Worm (Caenorhabditis elegans) whole organism, young adult: Measurements from ENCODE around the gene sft-4.

ENCODE experiments used
- C17E4.6 ChIP-seq: fragments of 200-800 bp; sonication (Bioruptor generic); IDR thresholded peaks from 2 replicates; pipeline ENCODE4 v1.3.6; 2022; ENCODE audit warnings: missing genetic modification reagents, missing genetic modification characterization, missing compliant biosample characterization
- F10E7.11 ChIP-seq: sonication (generic microtip); optimal IDR thresholded peaks from 2 replicates; lab custom pipeline; 2017; ENCODE audit warnings: mild to moderate bottlenecking, missing genetic modification characterization, moderate library complexity, missing compliant biosample characterization
- F39B2.1 ChIP-seq: fragments of 200-800 bp; sonication (Bioruptor generic); IDR thresholded peaks from 2 replicates; pipeline ENCODE4 v1.3.6; 2022; ENCODE audit warnings: missing genetic modification reagents, missing genetic modification characterization, missing compliant biosample characterization
- F52B5.7 ChIP-seq: sonication (generic microtip); optimal IDR thresholded peaks from 2 replicates; lab custom pipeline; 2016; ENCODE audit warnings: mild to moderate bottlenecking, missing genetic modification characterization, missing compliant biosample characterization
- F55B11.4 ChIP-seq: sonication (generic microtip); optimal IDR thresholded peaks from 2 replicates; lab custom pipeline; 2016; ENCODE audit warnings: missing compliant biosample characterization, missing genetic modification characterization, borderline replicate concordance; ENCODE audit not compliant: insufficient read depth
- K12H6.12 ChIP-seq: fragments of 200-800 bp; sonication (Bioruptor generic); optimal IDR thresholded peaks from 2 replicates; lab custom pipeline; 2018; ENCODE audit warnings: mild to moderate bottlenecking, missing genetic modification characterization, missing compliant biosample characterization
- T07F8.4 ChIP-seq: sonication (generic microtip); optimal IDR thresholded peaks from 2 replicates; lab custom pipeline; 2016; ENCODE audit warnings: mild to moderate bottlenecking, missing genetic modification characterization, moderate library complexity, missing compliant biosample characterization
- Y53F4B.3 ChIP-seq: fragments of 200-800 bp; sonication (Bioruptor generic); IDR thresholded peaks from 2 replicates; pipeline ENCODE4 v1.3.6; 2022; ENCODE audit warnings: missing genetic modification reagents, missing genetic modification characterization, missing compliant biosample characterization
- Y79H2A.3 ChIP-seq: fragments of 200-800 bp; sonication (Bioruptor generic); conservative IDR thresholded peaks from 2 replicates; pipeline ENCODE4 v1.3.6; 2022; ENCODE audit warnings: missing genetic modification reagents, missing genetic modification characterization, missing compliant biosample characterization
- ama-1 ChIP-seq, 3 experiments: fragments of 150-350 bp in 1 of 3; sonication (generic microtip) in 2 of 3; optimal IDR thresholded peaks; 2 replicates each; lab custom pipeline; 2014 to 2018; ENCODE audit warnings: missing biosample characterization in 2 of 3, missing genetic modification characterization in 2 of 3, missing genetic modification reagents in 2 of 3
- aptf-2 ChIP-seq: fragments of 200-800 bp; sonication (Bioruptor generic); conservative IDR thresholded peaks from 2 replicates; pipeline ENCODE4 v1.3.6; 2022; ENCODE audit warnings: missing genetic modification reagents, missing genetic modification characterization, missing compliant biosample characterization
- attf-5 ChIP-seq: fragments of 200-800 bp; sonication (Bioruptor generic); optimal IDR thresholded peaks from 2 replicates; lab custom pipeline; 2018; ENCODE audit warnings: mild to moderate bottlenecking, missing genetic modification characterization, missing compliant biosample characterization
- attf-6 ChIP-seq: fragments of 200-800 bp; sonication (Bioruptor generic); IDR thresholded peaks from 2 replicates; pipeline ENCODE4 v1.3.6; 2022; ENCODE audit warnings: missing genetic modification reagents, missing genetic modification characterization, missing compliant biosample characterization
- ccch-3 ChIP-seq: fragments of 200-800 bp; sonication (Bioruptor generic); optimal IDR thresholded peaks from 2 replicates; lab custom pipeline; 2018; ENCODE audit warnings: mild to moderate bottlenecking, missing genetic modification characterization, missing compliant biosample characterization
- cebp-1 ChIP-seq, 2 experiments: fragments of 200-800 bp in 1 of 2; sonication (Bioruptor generic) in 1 of 2; sonication (generic microtip) in 1 of 2; IDR thresholded peaks in 1 of 2; optimal IDR thresholded peaks in 1 of 2; 2 replicates each; pipeline versions ENCODE4 v1.3.6 to Lab custom; 2017 to 2022; ENCODE audit warnings: missing compliant biosample characterization in 2 of 2, missing genetic modification characterization in 2 of 2, mild to moderate bottlenecking in 1 of 2, missing genetic modification reagents in 1 of 2, moderate library complexity in 1 of 2
- cebp-2 ChIP-seq: fragments of 200-800 bp; sonication (Bioruptor generic); IDR thresholded peaks from 2 replicates; pipeline ENCODE4 v1.3.6; 2022; ENCODE audit warnings: missing genetic modification characterization, missing compliant biosample characterization
- ceh-100 ChIP-seq: fragments of 200-800 bp; sonication (Bioruptor generic); IDR thresholded peaks from 2 replicates; pipeline ENCODE4 v1.3.6; 2022; ENCODE audit warnings: missing genetic modification reagents, missing genetic modification characterization, missing compliant biosample characterization
- ceh-79 ChIP-seq: sonication (generic microtip); optimal IDR thresholded peaks from 2 replicates; lab custom pipeline; 2017; ENCODE audit warnings: mild to moderate bottlenecking, missing genetic modification characterization, missing compliant biosample characterization
- dox-1 ChIP-seq: fragments of 200-800 bp; sonication (Bioruptor generic); IDR thresholded peaks from 2 replicates; pipeline ENCODE4 v1.3.6; 2022; ENCODE audit warnings: missing genetic modification reagents, missing genetic modification characterization, missing compliant biosample characterization
- dpff-1 ChIP-seq: sonication (generic microtip); optimal IDR thresholded peaks from 2 replicates; lab custom pipeline; 2017; ENCODE audit warnings: mild to moderate bottlenecking, missing genetic modification characterization, missing compliant biosample characterization
- egrh-3 ChIP-seq: fragments of 200-800 bp; sonication (Bioruptor generic); IDR thresholded peaks from 2 replicates; pipeline ENCODE4 v1.3.6; 2022; ENCODE audit warnings: missing genetic modification reagents, missing genetic modification characterization, missing compliant biosample characterization
- hlh-26 ChIP-seq: fragments of 200-800 bp; sonication (Bioruptor generic); conservative IDR thresholded peaks from 2 replicates; pipeline ENCODE4 v1.3.6; 2022; ENCODE audit warnings: missing genetic modification reagents, missing genetic modification characterization, missing compliant biosample characterization
- hrde-1 ChIP-seq: sonication (generic microtip); optimal IDR thresholded peaks from 2 replicates; lab custom pipeline; 2016; ENCODE audit warnings: missing genetic modification characterization, mild to moderate bottlenecking, missing compliant biosample characterization, moderate library complexity, missing genotype, missing genetic modification reagents, borderline replicate concordance
- hsf-1 ChIP-seq: fragments of 200-800 bp; sonication (Bioruptor generic); IDR thresholded peaks from 2 replicates; pipeline ENCODE4 v1.3.6; 2022; ENCODE audit warnings: missing genetic modification reagents, missing genetic modification characterization, missing compliant biosample characterization
- let-526 ChIP-seq: fragments of 200-800 bp; sonication (Bioruptor generic); IDR thresholded peaks from 2 replicates; pipeline ENCODE4 v1.3.6; 2022; ENCODE audit warnings: missing genetic modification reagents, missing genetic modification characterization, missing compliant biosample characterization
- lsl-1 ChIP-seq: fragments of 200-800 bp; sonication (Bioruptor generic); optimal IDR thresholded peaks from 2 replicates; lab custom pipeline; 2018; ENCODE audit warnings: mild to moderate bottlenecking, missing genetic modification characterization, moderate library complexity, missing compliant biosample characterization
- madf-10 ChIP-seq: sonication (generic microtip); optimal IDR thresholded peaks from 2 replicates; lab custom pipeline; 2016; ENCODE audit warnings: mild to moderate bottlenecking, missing genetic modification characterization, missing compliant biosample characterization
- madf-8 ChIP-seq: fragments of 200-800 bp; sonication (Bioruptor generic); conservative IDR thresholded peaks from 2 replicates; pipeline ENCODE4 v1.3.6; 2022; ENCODE audit warnings: missing genetic modification reagents, missing genetic modification characterization, missing compliant biosample characterization
- mcd-1 ChIP-seq: fragments of 200-800 bp; sonication (Bioruptor generic); IDR thresholded peaks from 2 replicates; pipeline ENCODE4 v1.3.6; 2022; ENCODE audit warnings: missing genetic modification reagents, missing genetic modification characterization, missing compliant biosample characterization
- mel-28 ChIP-seq: sonication (generic microtip); optimal IDR thresholded peaks from 2 replicates; lab custom pipeline; 2016; ENCODE audit warnings: borderline replicate concordance, mild to moderate bottlenecking, missing genetic modification characterization, missing compliant biosample characterization
- mxl-1 ChIP-seq: sonication (generic microtip); optimal IDR thresholded peaks from 2 replicates; lab custom pipeline; 2016; ENCODE audit warnings: missing genetic modification characterization, missing compliant biosample characterization
- nfya-1 ChIP-seq: sonication (generic microtip); optimal IDR thresholded peaks from 2 replicates; lab custom pipeline; 2017; ENCODE audit warnings: antibody characterized with exemption, missing compliant biosample characterization, missing genetic modification characterization, borderline replicate concordance; ENCODE audit not compliant: insufficient read depth
- nhr-80 ChIP-seq: sonication (generic microtip); optimal IDR thresholded peaks from 2 replicates; lab custom pipeline; 2016; ENCODE audit warnings: missing genetic modification characterization, missing compliant biosample characterization
- pha-4 ChIP-seq: fragments of 150-350 bp; sonication (generic microtip); optimal IDR thresholded peaks from 2 replicates; lab custom pipeline; 2014; ENCODE audit warnings: missing biosample characterization, missing genetic modification reagents, missing genetic modification characterization
- rec-8 ChIP-seq, 2 experiments: sonication (generic microtip); optimal IDR thresholded peaks; 2 replicates each; lab custom pipeline; 2016; ENCODE audit warnings: mild to moderate bottlenecking in 2 of 2, missing genetic modification characterization in 2 of 2, missing genetic modification reagents in 2 of 2, missing genotype in 2 of 2, missing biosample characterization in 1 of 2, missing compliant biosample characterization in 1 of 2, moderate library complexity in 1 of 2
- sdz-38 ChIP-seq: sonication (generic microtip); optimal IDR thresholded peaks from 2 replicates; lab custom pipeline; 2016; ENCODE audit warnings: missing genotype, missing genetic modification characterization, missing compliant biosample characterization
- snpc-3.4 ChIP-seq: sonication (generic microtip); optimal IDR thresholded peaks from 2 replicates; lab custom pipeline; 2017; ENCODE audit warnings: missing genetic modification characterization, mild to moderate bottlenecking, missing compliant biosample characterization, antibody characterized with exemption, moderate library complexity, missing genotype, missing genetic modification reagents
- somi-1 ChIP-seq: fragments of 200-800 bp; sonication (Bioruptor generic); optimal IDR thresholded peaks from 2 replicates; lab custom pipeline; 2018; ENCODE audit warnings: mild to moderate bottlenecking, missing genetic modification characterization, missing compliant biosample characterization
- tlf-1 ChIP-seq: fragments of 200-800 bp; sonication (Bioruptor generic); optimal IDR thresholded peaks from 2 replicates; lab custom pipeline; 2018; ENCODE audit warnings: mild to moderate bottlenecking, missing genetic modification characterization, missing compliant biosample characterization
- zfh-2 ChIP-seq: fragments of 200-800 bp; sonication (Bioruptor generic); conservative IDR thresholded peaks from 2 replicates; pipeline ENCODE4 v1.3.6; 2022; ENCODE audit warnings: missing genetic modification reagents, missing genetic modification characterization, missing compliant biosample characterization
- zim-3 ChIP-seq: sonication (generic microtip); optimal IDR thresholded peaks from 2 replicates; lab custom pipeline; 2017; ENCODE audit warnings: mild to moderate bottlenecking, missing genetic modification characterization, moderate library complexity, missing compliant biosample characterization
- ztf-25 ChIP-seq: fragments of 200-800 bp; sonication (Bioruptor generic); IDR thresholded peaks from 2 replicates; pipeline ENCODE4 v1.3.6; 2022; ENCODE audit warnings: missing genetic modification reagents, missing genetic modification characterization, missing compliant biosample characterization
- ztf-26 ChIP-seq: sonication (generic microtip); optimal IDR thresholded peaks from 2 replicates; lab custom pipeline; 2017; ENCODE audit warnings: missing genetic modification characterization, missing compliant biosample characterization

The sft-4 gene

DNA sequence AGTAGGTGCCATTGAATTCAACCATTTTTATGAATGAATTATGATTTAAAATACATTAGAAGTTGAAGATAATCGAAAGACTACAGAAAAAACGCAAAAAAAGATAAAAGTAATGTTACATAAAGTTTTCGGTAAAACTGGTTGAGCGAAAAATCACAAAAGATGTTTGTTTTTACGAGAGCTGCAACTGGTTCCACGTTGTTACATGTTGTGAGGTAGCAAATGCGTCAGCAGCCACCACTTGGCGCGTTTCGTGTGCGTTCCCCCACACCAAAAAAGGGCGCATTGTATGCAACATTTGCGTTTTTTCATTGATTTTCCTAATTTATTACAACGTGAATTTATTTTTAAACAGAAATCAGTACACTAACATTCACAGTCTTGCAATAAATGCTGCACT, 1.6 kb upstream of the sft-4 start, which contains the start of gene gakh-1 (continued):
- peak; percentile 31; the same call in 1 of the 2 replicates for TF ChIP-seq mcd-1 (GFP tag; lab: Robert Waterston, UW)
- no peak for TF ChIP-seq F52B5.7 (tag; lab: Kevin White, UChicago)
- TF ChIP-seq egrh-3 (GFP tag; lab: Robert Waterston, UW) = no peak
- no peak for TF ChIP-seq mel-28
- no peak for TF ChIP-seq F10E7.11 (tag; lab: Kevin White, UChicago)
- TF ChIP-seq hrde-1 (tag; lab: Kevin White, UChicago) = no peak
- no peak for TF ChIP-seq F39B2.1 (GFP tag; lab: Robert Waterston, UW)
- no peak for TF ChIP-seq ama-1 (optimal IDR thresholded peaks at IDR 0.05; lab: Kevin White, UChicago)
- no peak for TF ChIP-seq ama-1 (GFP tag; optimal IDR thresholded peaks at IDR 0.05; lab: Kevin White, UChicago)
- TF ChIP-seq, all 124 proteins: peak for 13

DNA sequence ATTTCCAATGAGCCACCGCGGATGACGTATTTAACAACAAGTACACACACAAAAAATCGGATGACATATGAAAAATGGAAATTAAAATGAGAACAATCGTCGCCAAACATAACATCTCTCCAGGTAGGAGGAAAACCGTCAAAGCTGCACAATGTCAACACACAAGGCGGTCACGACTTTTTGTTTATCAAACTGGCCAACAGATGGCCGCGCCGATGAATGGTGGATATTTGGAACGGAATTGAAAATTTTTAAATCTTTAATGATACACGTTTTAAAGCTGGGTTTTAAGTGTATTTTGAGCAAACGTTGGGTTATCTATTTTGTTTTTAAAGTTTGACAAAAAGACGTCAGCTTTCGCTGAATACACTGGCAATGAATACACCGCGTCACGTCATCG, 772 bp upstream of the sft-4 start:
- TF ChIP-seq C17E4.6 (GFP tag; lab: Robert Waterston, UW) (no peak), zim-3 (tag; lab: Kevin White, UChicago) (no peak), F10E7.11 (tag; lab: Kevin White, UChicago) (no peak), egrh-3 (GFP tag; lab: Robert Waterston, UW) (no peak), madf-10 (no peak), Y53F4B.3 (GFP tag; lab: Robert Waterston, UW) (no peak), zfh-2 (GFP tag; lab: Robert Waterston, UW) (no peak), nhr-80 (tag; lab: Kevin White, UChicago) (no peak), hrde-1 (tag; lab: Kevin White, UChicago) (no peak), T07F8.4 (tag; lab: Kevin White, UChicago) (no peak)

ce11 chrX:5775804-5776252, 4.7 kb downstream of the sft-4 start:
- TF ChIP-seq Y53F4B.3 (GFP tag; lab: Robert Waterston, UW) (no peak), K12H6.12 (tag; lab: Kevin White, UChicago) (peak; percentile 41), snpc-3.4 (tag; lab: Kevin White, UChicago) (no peak), ceh-100 (GFP tag; lab: Robert Waterston, UW) (no peak), attf-6 (GFP tag; lab: Robert Waterston, UW) (no peak), attf-5 (GFP tag; lab: Kevin White, UChicago) (peak; percentile 53), dox-1 (peak; percentile 74; the same call in 1 of the 2 replicates), mxl-1 (no peak), somi-1 (GFP tag; lab: Kevin White, UChicago) (no peak), let-526 (no peak), nhr-80 (tag; lab: Kevin White, UChicago) (peak; percentile 48), sdz-38 (no peak), aptf-2 (no peak), ztf-25 (GFP tag; lab: Robert Waterston, UW) (no peak), pha-4 (tag; lab: Kevin White, UChicago) (no peak), madf-8 (GFP tag; lab: Robert Waterston, UW) (no peak), ceh-79 (tag; lab: Kevin White, UChicago) (no peak), F55B11.4 (no peak), rec-8 (tag; optimal IDR thresholded peaks at IDR 0.05; lab: Kevin White, UChicago) (no peak), hlh-26 (GFP tag; lab: Robert Waterston, UW) (no peak), tlf-1 (GFP tag; lab: Kevin White, UChicago) (no peak), ccch-3 (GFP tag; lab: Kevin White, UChicago) (no peak), dpff-1 (tag; lab: Kevin White, UChicago) (no peak), zim-3 (tag; lab: Kevin White, UChicago) (no peak), cebp-2 (GFP tag; lab: Robert Waterston, UW) (no peak), hsf-1 (GFP tag; lab: Robert Waterston, UW) (no peak), cebp-1 (GFP tag; IDR thresholded peaks at IDR 0.05; lab: Robert Waterston, UW) (no peak), cebp-1 (tag; optimal IDR thresholded peaks at IDR 0.05; lab: Kevin White, UChicago) (peak; percentile 50), lsl-1 (no peak), Y79H2A.3 (no peak), ztf-26 (tag; lab: Kevin White, UChicago) (no peak), nfya-1 (no peak)
